Fruit fly (Drosophila melanogaster): ENCODE measurements around the gene Alp4.

DNA sequence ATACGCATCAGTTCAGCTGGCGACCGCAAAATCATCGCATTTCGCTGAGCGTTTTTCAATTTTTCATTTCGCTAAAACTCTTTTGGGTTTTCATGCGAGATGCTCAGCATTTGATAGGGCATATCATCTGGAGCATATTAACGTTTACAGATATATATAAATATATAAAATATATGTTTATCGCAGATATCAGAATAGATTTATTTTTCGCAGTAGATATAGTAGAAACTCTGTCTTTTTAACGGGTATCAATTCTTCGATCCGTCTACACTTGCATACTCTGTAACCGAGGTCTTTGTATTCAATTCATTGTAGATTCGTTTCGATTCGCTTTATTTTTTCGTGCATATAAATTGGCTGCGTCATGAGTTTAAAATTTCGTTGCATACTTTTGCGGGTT, 29.1 kb upstream of the Alp4 start:
- TF ChIP-seq CTCF (optimal IDR thresholded peaks at IDR 0.05) (no peak), CG8478 (optimal IDR thresholded peaks at IDR 0.05) (no peak)
